Fruit fly (Drosophila melanogaster): Measurements from ENCODE around the gene CG7970.

CG7970 gene

dm6 chr3L:1652700-1653200 is at the start of gene CG7970, which contains the start of gene Vta1:
TSS of gene CG7970 (plus strand) at chr3L:1652750.
TSS of gene Vta1 (minus strand) at chr3L:1652900.
- TF ChIP-seq CG10631 (GFP tag; optimal IDR thresholded peaks at IDR 0.05) (no peak), Sox14 (GFP tag; optimal IDR thresholded peaks at IDR 0.05) (no peak), CG1621 (tag; optimal IDR thresholded peaks at IDR 0.05) (peak; percentile 80), CG11762 (GFP tag; optimal IDR thresholded peaks at IDR 0.05; ENCODE audit: insufficient read depth) (peak; percentile 21), Gug (GFP tag; IDR thresholded peaks at IDR 0.05) (peak; percentile 13; the same call in 1 of the 2 replicates), pdm3 (GFP tag; optimal IDR thresholded peaks at IDR 0.05) (no peak), CG8632 (GFP tag; optimal IDR thresholded peaks at IDR 0.05) (no peak), Hr4 (GFP tag; optimal IDR thresholded peaks at IDR 0.05) (no peak), Hr38 (GFP tag; optimal IDR thresholded peaks at IDR 0.05) (no peak), CG6276 (GFP tag; optimal IDR thresholded peaks at IDR 0.05) (peak; percentile 90), svp (GFP tag) (peak; percentile 94), Lpt (GFP tag; optimal IDR thresholded peaks at IDR 0.05) (peak; percentile 42), CG7368 (GFP tag; optimal IDR thresholded peaks at IDR 0.05) (peak; percentile 9), eg (GFP tag; IDR thresholded peaks at IDR 0.05) (peak; percentile 80), CG6808 (GFP tag; optimal IDR thresholded peaks at IDR 0.05) (peak; percentile 83), CG8119 (GFP tag; IDR thresholded peaks at IDR 0.05) (peak; percentile 55), CG31627 (GFP tag; optimal IDR thresholded peaks at IDR 0.05) (no peak), CG9139 (GFP tag; optimal IDR thresholded peaks at IDR 0.05) (peak; percentile 87), topi (GFP tag; optimal IDR thresholded peaks at IDR 0.05) (no peak), vri (GFP tag; optimal IDR thresholded peaks at IDR 0.05) (no peak), cyc (GFP tag; optimal IDR thresholded peaks at IDR 0.05) (no peak), CG34406 (GFP tag; optimal IDR thresholded peaks at IDR 0.05) (no peak), CG6163 (GFP tag; IDR thresholded peaks at IDR 0.05) (peak; percentile 35; the same call in 1 of the 3 replicates), CG16779 (tag; optimal IDR thresholded peaks at IDR 0.05) (peak; percentile 75), acj6 (GFP tag; optimal IDR thresholded peaks at IDR 0.05) (no peak), CG10669 (GFP tag; optimal IDR thresholded peaks at IDR 0.05) (no peak), CG32006 (GFP tag; optimal IDR thresholded peaks at IDR 0.05) (no peak), Hr39 (GFP tag; optimal IDR thresholded peaks at IDR 0.05) (no peak), CG6854 (GFP tag; optimal IDR thresholded peaks at IDR 0.05) (peak; percentile 79), salr (GFP tag; optimal IDR thresholded peaks at IDR 0.05) (peak in 1 of 2 experiments; percentile 45), spab (GFP tag; optimal IDR thresholded peaks at IDR 0.05) (peak; percentile 75), Ets96B (tag; optimal IDR thresholded peaks at IDR 0.05) (no peak), Eip78C (GFP tag) (no peak), net (GFP tag; optimal IDR thresholded peaks at IDR 0.05) (peak; percentile 79), fd85E (GFP tag; optimal IDR thresholded peaks at IDR 0.05) (no peak), CG15336 (GFP tag; IDR thresholded peaks at IDR 0.05) (peak; percentile 43; the same call in 1 of the 2 replicates), Eip93F (GFP tag; optimal IDR thresholded peaks at IDR 0.05) (no peak), esn (GFP tag; optimal IDR thresholded peaks at IDR 0.05) (no peak)

- TF ChIP-seq Hr4 (GFP tag; optimal IDR thresholded peaks at IDR 0.05) (no peak), CG7368 (GFP tag; optimal IDR thresholded peaks at IDR 0.05) (no peak), vri (GFP tag; optimal IDR thresholded peaks at IDR 0.05) (no peak), Blimp-1 (GFP tag; optimal IDR thresholded peaks at IDR 0.05) (no peak), achi (GFP tag; optimal IDR thresholded peaks at IDR 0.05) (no peak), CG6854 (GFP tag; optimal IDR thresholded peaks at IDR 0.05) (no peak), CG6163 (GFP tag; IDR thresholded peaks at IDR 0.05) (no peak), Sox14 (GFP tag; optimal IDR thresholded peaks at IDR 0.05) (no peak), spab (GFP tag; optimal IDR thresholded peaks at IDR 0.05) (no peak), Eip75B (GFP tag; optimal IDR thresholded peaks at IDR 0.05) (no peak), dac (GFP tag; optimal IDR thresholded peaks at IDR 0.05) (no peak), CG11902 (GFP tag; optimal IDR thresholded peaks at IDR 0.05) (no peak), fd85E (GFP tag; optimal IDR thresholded peaks at IDR 0.05) (no peak), salr (GFP tag; optimal IDR thresholded peaks at IDR 0.05) (no peak)
Observed at dm6 chr3L:1602833-1603128, 49.8 kb upstream of the CG7970 start, which contains the start of the genes CG18170 and CG33791. TSS of gene CG18170 (plus strand) at chr3L:1602954. TSS of gene CG33791 (plus strand) at chr3L:1602954.

All from whole organism, prepupa.